Worm (Caenorhabditis elegans) whole organism, dauer: Measurements from ENCODE around the gene T16G12.9.

Experiments used
- unc-62 ChIP-seq: sonication (generic microtip); optimal IDR thresholded peaks from 2 replicates; lab custom pipeline; 2017; ENCODE audit warnings: missing biosample characterization, missing genetic modification reagents, missing genetic modification characterization

Gene T16G12.9

ce11 chrIII:10037150-10037549 lies 40.9 kb downstream of the T16G12.9 start, which contains the start of gene M04D8.7:
Gene M04D8.7, plus strand, starts transcription at chrIII:10037450.
- no peak for TF ChIP-seq unc-62

DNA sequence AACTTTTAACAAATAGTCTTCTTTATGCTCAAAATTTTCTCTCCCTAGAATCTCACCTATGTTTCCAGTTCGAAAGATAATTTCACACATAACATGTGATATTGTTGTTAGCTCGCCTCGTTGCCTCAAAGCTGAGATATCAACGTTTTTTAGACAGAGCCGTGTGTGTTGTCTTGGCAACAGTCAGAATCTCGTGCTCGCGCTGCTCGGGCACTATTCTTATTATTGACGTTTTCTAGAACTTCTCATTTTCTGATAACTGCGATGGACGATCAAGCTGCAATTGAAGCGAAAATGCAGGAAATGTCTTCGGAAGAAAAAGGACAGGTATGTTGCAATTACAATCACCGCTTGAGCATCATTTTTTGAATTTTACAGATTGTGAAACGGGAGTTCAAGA lies 42.3 kb downstream of the T16G12.9 start, which contains the start of gene xbx-3:
Gene xbx-3, plus strand, starts transcription at position 163 of the 400 bp plus-strand sequence.
- TF ChIP-seq unc-62, result no peak

- no peak for TF ChIP-seq unc-62
Measured at ce11 chrIII:10033881-10034280, 44.2 kb downstream of the T16G12.9 start, which contains the start of gene M04D8.8. Gene M04D8.8, plus strand, starts transcription at chrIII:10034181.

- no peak for TF ChIP-seq unc-62
Measured at ce11 chrIII:10033213-10033612, 44.8 kb downstream of the T16G12.9 start, which contains the start of gene M04D8.5. Gene M04D8.5, minus strand, starts transcription at chrIII:10033313.

DNA sequence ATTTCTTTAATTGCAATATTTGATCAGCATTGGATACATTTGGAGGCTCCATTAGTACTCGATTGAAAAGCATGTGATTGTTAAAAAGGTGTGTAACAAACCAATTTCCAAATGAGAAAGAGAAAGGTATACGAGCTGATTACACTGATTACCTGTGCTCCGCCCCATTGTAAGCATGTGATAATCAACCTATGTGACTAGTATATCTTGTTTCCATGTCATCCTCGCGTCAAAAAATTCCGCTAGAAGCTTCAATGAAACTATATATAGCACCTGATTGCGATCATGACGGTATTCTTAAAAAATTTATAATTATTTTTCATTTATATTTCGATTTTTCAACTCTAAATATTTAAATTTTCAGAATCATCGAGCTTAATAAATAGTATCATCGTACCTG lies 47.5 kb downstream of the T16G12.9 start, which contains the start of gene M04D8.4:
Gene M04D8.4, minus strand, starts transcription at position 101 of the 400 bp plus-strand sequence.
- TF ChIP-seq unc-62, result no peak

- TF ChIP-seq unc-62, result no peak
Measured at ce11 chrIII:10027947-10028346, 50.1 kb downstream of the T16G12.9 start, which contains the start of gene ins-23. Gene ins-23, plus strand, starts transcription at chrIII:10028247.
